Fruit fly (Drosophila melanogaster) whole organism, adult: ENCODE measurements around the gene FASN1.

Experiments used
- CG11617 ChIP-seq: fragments of 200-800 bp; sonication (Bioruptor generic); optimal IDR thresholded peaks from 2 replicates; lab custom pipeline; 2017; ENCODE audit warnings: mild to moderate bottlenecking, missing biosample characterization, missing genetic modification reagents, missing genetic modification characterization
- CG12768 ChIP-seq: fragments of 200-800 bp; sonication (Bioruptor generic); optimal IDR thresholded peaks from 2 replicates; lab custom pipeline; 2017; ENCODE audit warnings: missing biosample characterization, missing genetic modification characterization, mild to moderate bottlenecking, moderate library complexity, missing genetic modification reagents
- CG14711 ChIP-seq: fragments of 200-800 bp; sonication (Bioruptor generic); optimal IDR thresholded peaks from 2 replicates; lab custom pipeline; 2018; ENCODE audit warnings: missing biosample characterization, mild to moderate bottlenecking, missing genetic modification characterization, moderate library complexity
- CG1620 ChIP-seq: fragments of 200-800 bp; sonication (Bioruptor generic); optimal IDR thresholded peaks from 2 replicates; lab custom pipeline; 2016; ENCODE audit warnings: missing biosample characterization, missing genetic modification characterization
- CG33017 ChIP-seq: fragments of 200-800 bp; sonication (Bioruptor generic); optimal IDR thresholded peaks from 2 replicates; lab custom pipeline; 2018; ENCODE audit warnings: missing biosample characterization, mild to moderate bottlenecking, missing genetic modification characterization, moderate library complexity
- CG5204 ChIP-seq: fragments of 200-800 bp; sonication (Bioruptor generic); optimal IDR thresholded peaks from 2 replicates; lab custom pipeline; 2016; ENCODE audit warnings: missing biosample characterization, missing genetic modification characterization
- CG7045 ChIP-seq: fragments of 200-800 bp; sonication (Bioruptor generic); optimal IDR thresholded peaks from 2 replicates; lab custom pipeline; 2017; ENCODE audit warnings: missing biosample characterization, mild to moderate bottlenecking, missing genetic modification characterization
- CG7101 ChIP-seq: fragments of 200-800 bp; sonication (Bioruptor generic); optimal IDR thresholded peaks from 2 replicates; lab custom pipeline; 2018; ENCODE audit warnings: missing biosample characterization, mild to moderate bottlenecking, missing genetic modification characterization, moderate library complexity
- Clk ChIP-seq: fragments of 200-800 bp; sonication (Bioruptor generic); optimal IDR thresholded peaks from 2 replicates; lab custom pipeline; 2017; ENCODE audit warnings: missing biosample characterization, missing genetic modification characterization
- Crg-1 ChIP-seq: fragments of 200-800 bp; sonication (Bioruptor generic); optimal IDR thresholded peaks from 2 replicates; lab custom pipeline; 2016; ENCODE audit warnings: missing biosample characterization, missing genetic modification characterization
- Hr96 ChIP-seq: fragments of 200-800 bp; sonication (Bioruptor generic); optimal IDR thresholded peaks from 2 replicates; lab custom pipeline; 2016; ENCODE audit warnings: missing biosample characterization, missing genetic modification characterization
- Mnt ChIP-seq: fragments of 200-800 bp; sonication (Bioruptor generic); optimal IDR thresholded peaks from 2 replicates; lab custom pipeline; 2016; ENCODE audit warnings: missing biosample characterization, mild to moderate bottlenecking, missing genetic modification characterization
- bab1 ChIP-seq: fragments of 200-800 bp; sonication (Bioruptor generic); optimal IDR thresholded peaks from 3 replicates; lab custom pipeline; 2019; ENCODE audit warnings: missing biosample characterization, mild to moderate bottlenecking, missing genetic modification characterization, moderate library complexity
- cic ChIP-seq: fragments of 200-800 bp; sonication (Bioruptor generic); optimal IDR thresholded peaks from 2 replicates; lab custom pipeline; 2017; ENCODE audit warnings: missing biosample characterization, mild to moderate bottlenecking, missing genetic modification characterization, moderate library complexity
- cnc ChIP-seq, 2 experiments: fragments of >200 bp; optimal IDR thresholded peaks; 2 replicates each; lab custom pipeline; 2017
- kay ChIP-seq: fragments of 200-800 bp; sonication (Bioruptor generic); peaks from one replicate; lab custom pipeline; 2016; ENCODE audit warnings: missing biosample characterization, missing genetic modification characterization, borderline replicate concordance
- ovo ChIP-seq: fragments of 200-800 bp; sonication (Bioruptor generic); optimal IDR thresholded peaks from 2 replicates; lab custom pipeline; 2016; ENCODE audit warnings: missing biosample characterization, missing genetic modification characterization
- pad ChIP-seq: fragments of 200-800 bp; sonication (Bioruptor generic); optimal IDR thresholded peaks from 3 replicates; lab custom pipeline; 2017; ENCODE audit warnings: missing biosample characterization, missing genetic modification characterization, mild to moderate bottlenecking, moderate library complexity, missing genetic modification reagents
- tj ChIP-seq: fragments of 200-800 bp; sonication (Bioruptor generic); optimal IDR thresholded peaks from 3 replicates; lab custom pipeline; 2017; ENCODE audit warnings: missing biosample characterization, mild to moderate bottlenecking, missing genetic modification characterization, moderate library complexity
- toe ChIP-seq: fragments of 200-800 bp; sonication (Bioruptor generic); optimal IDR thresholded peaks from 2 replicates; lab custom pipeline; 2016; ENCODE audit warnings: missing biosample characterization, missing genetic modification characterization

Gene FASN1

dm6 chr2L:3029012-3029411, 27.4 kb upstream of the FASN1 start, which contains the start of the genes Sf3b2 and CG17219:
Sf3b2 (minus strand) TSS chr2L:3029168.
CG17219 (plus strand) TSS chr2L:3029253.
- TF ChIP-seq CG11617 (GFP tag; lab: Kevin White, UChicago) (no peak), Clk (GFP tag; lab: Kevin White, UChicago) (no peak), CG12768 (GFP tag; lab: Kevin White, UChicago) (no peak), Mnt (GFP tag; lab: Kevin White, UChicago) (peak; percentile 57), tj (no peak), bab1 (GFP tag; lab: Kevin White, UChicago) (peak; percentile 59)

dm6 chr2L:3030350-3030749, 26.0 kb upstream of the FASN1 start, which contains the start of gene GABPI:
GABPI (plus strand) TSS chr2L:3030539.
- no peak for TF ChIP-seq cnc (optimal IDR thresholded peaks at IDR 0.05; lab: Kevin White, UChicago)
- no peak for TF ChIP-seq kay (GFP tag; lab: Kevin White, UChicago)
- TF ChIP-seq Mnt (GFP tag; lab: Kevin White, UChicago), result peak; percentile 8
- peak; percentile 29 for TF ChIP-seq ovo
- TF ChIP-seq tj, result no peak
- no peak for TF ChIP-seq CG5204
- peak; percentile 65 for TF ChIP-seq Crg-1 (GFP tag; lab: Kevin White, UChicago)
- TF ChIP-seq pad (GFP tag; lab: Kevin White, UChicago), result no peak
- no peak for TF ChIP-seq CG1620 (GFP tag; lab: Kevin White, UChicago)
- no peak for TF ChIP-seq toe
- no peak for TF ChIP-seq Hr96 (GFP tag; lab: Kevin White, UChicago)
- no peak for TF ChIP-seq CG33017 (tag; lab: Kevin White, UChicago)
- peak; percentile 27 for TF ChIP-seq CG7101 (tag; lab: Kevin White, UChicago)
- peak; percentile 56 for TF ChIP-seq bab1 (GFP tag; lab: Kevin White, UChicago)
- TF ChIP-seq CG11617 (GFP tag; lab: Kevin White, UChicago), result peak; percentile 1
- TF ChIP-seq CG7045, result no peak
- TF ChIP-seq CG12768 (GFP tag; lab: Kevin White, UChicago), result peak; percentile 7
- TF ChIP-seq cic (GFP tag; lab: Kevin White, UChicago), result no peak
- no peak for TF ChIP-seq Clk (GFP tag; lab: Kevin White, UChicago)
- TF ChIP-seq CG14711 (tag; lab: Kevin White, UChicago), result no peak

dm6 chr2L:3034969-3035368, 21.4 kb upstream of the FASN1 start, which contains the start of gene CG17258:
CG17258 (minus strand) TSS chr2L:3035348.
- TF ChIP-seq Clk (GFP tag; lab: Kevin White, UChicago) (no peak), Crg-1 (GFP tag; lab: Kevin White, UChicago) (no peak), CG7101 (tag; lab: Kevin White, UChicago) (no peak), bab1 (GFP tag; lab: Kevin White, UChicago) (no peak), kay (GFP tag; lab: Kevin White, UChicago) (no peak), Hr96 (GFP tag; lab: Kevin White, UChicago) (no peak), cnc (optimal IDR thresholded peaks at IDR 0.05; lab: Kevin White, UChicago) (no peak), tj (no peak), cic (GFP tag; lab: Kevin White, UChicago) (no peak), CG5204 (no peak), CG12768 (GFP tag; lab: Kevin White, UChicago) (no peak), ovo (no peak), Mnt (GFP tag; lab: Kevin White, UChicago) (no peak), CG7045 (no peak), toe (no peak)

- TF ChIP-seq CG11617 (GFP tag; lab: Kevin White, UChicago) (peak; percentile 86), tj (peak; percentile 93), CG5204 (no peak), pad (GFP tag; lab: Kevin White, UChicago) (peak; percentile 92), Mnt (GFP tag; lab: Kevin White, UChicago) (peak; percentile 92), CG7101 (tag; lab: Kevin White, UChicago) (peak; percentile 95), toe (peak; percentile 90), ovo (peak; percentile 34), Hr96 (GFP tag; lab: Kevin White, UChicago) (peak; percentile 84), Crg-1 (GFP tag; lab: Kevin White, UChicago) (peak; percentile 93), CG14711 (tag; lab: Kevin White, UChicago) (peak; percentile 92), cic (GFP tag; lab: Kevin White, UChicago) (peak; percentile 67), Clk (GFP tag; lab: Kevin White, UChicago) (peak; percentile 78), cnc (optimal IDR thresholded peaks at IDR 0.05; lab: Kevin White, UChicago) (peak in 1 of 2 experiments; percentile 66), bab1 (GFP tag; lab: Kevin White, UChicago) (peak; percentile 95), CG7045 (peak; percentile 88), CG1620 (GFP tag; lab: Kevin White, UChicago) (peak; percentile 84), CG12768 (GFP tag; lab: Kevin White, UChicago) (peak; percentile 96), CG33017 (tag; lab: Kevin White, UChicago) (peak; percentile 90), kay (GFP tag; lab: Kevin White, UChicago) (peak; percentile 99)
Observed at dm6 chr2L:3037153-3037579, 19.2 kb upstream of the FASN1 start, which contains the start of the genes CG17260 and SerRS. CG17260 (plus strand) TSS chr2L:3037230. SerRS (minus strand) TSS chr2L:3037403.

- peak; percentile 85 for TF ChIP-seq Hr96 (GFP tag; lab: Kevin White, UChicago)
- TF ChIP-seq CG33017 (tag; lab: Kevin White, UChicago), result peak; percentile 77
- TF ChIP-seq ovo, result peak; percentile 43
- TF ChIP-seq CG12768 (GFP tag; lab: Kevin White, UChicago), result peak; percentile 77
- TF ChIP-seq CG11617 (GFP tag; lab: Kevin White, UChicago), result peak; percentile 78
- peak; percentile 84 for TF ChIP-seq CG7101 (tag; lab: Kevin White, UChicago)
- peak; percentile 31 for TF ChIP-seq Clk (GFP tag; lab: Kevin White, UChicago)
- TF ChIP-seq Crg-1 (GFP tag; lab: Kevin White, UChicago), result peak; percentile 86
- peak; percentile 93 for TF ChIP-seq toe
- TF ChIP-seq tj, result peak; percentile 65
- TF ChIP-seq CG5204, result peak; percentile 87
- TF ChIP-seq bab1 (GFP tag; lab: Kevin White, UChicago), result peak; percentile 75
- no peak for TF ChIP-seq cnc (optimal IDR thresholded peaks at IDR 0.05; lab: Kevin White, UChicago)
- peak; percentile 73 for TF ChIP-seq CG7045
- peak; percentile 85 for TF ChIP-seq Mnt (GFP tag; lab: Kevin White, UChicago)
- peak; percentile 69 for TF ChIP-seq pad (GFP tag; lab: Kevin White, UChicago)
- TF ChIP-seq cic (GFP tag; lab: Kevin White, UChicago), result peak; percentile 59
- TF ChIP-seq CG1620 (GFP tag; lab: Kevin White, UChicago), result peak; percentile 92
- peak; percentile 99 for TF ChIP-seq kay (GFP tag; lab: Kevin White, UChicago)
- TF ChIP-seq CG14711 (tag; lab: Kevin White, UChicago), result peak; percentile 72
Observed at dm6 chr2L:3039774-3040173, 16.6 kb upstream of the FASN1 start, which contains the start of the genes cnir and CG17221. cnir (minus strand) TSS chr2L:3039812. CG17221 (plus strand) TSS chr2L:3039976.
